Worm (Caenorhabditis elegans) whole organism, L4/young adult: Measurements from ENCODE around the gene Y49F6A.11.
A peak's percentile ranks its signal among the peaks of the same experiment; 100 is the strongest.

Experiments used
- W03F9.2 ChIP-seq: fragments of 150-350 bp; optimal IDR thresholded peaks from 2 replicates; lab custom pipeline; 2014; ENCODE audit warnings: missing biosample characterization, missing genetic modification characterization
- dao-5 ChIP-seq: sonication (generic microtip); optimal IDR thresholded peaks from 2 replicates; lab custom pipeline; 2016; ENCODE audit warnings: missing genotype, missing genetic modification characterization, moderate library complexity, missing compliant biosample characterization
- him-1 ChIP-seq: sonication (generic microtip); optimal IDR thresholded peaks from 2 replicates; lab custom pipeline; 2016; ENCODE audit warnings: missing genotype, missing genetic modification reagents, missing genetic modification characterization, missing compliant biosample characterization

The Y49F6A.11 gene

ce11 chrII:3595339-3595738 is 3.3 kb downstream of the Y49F6A.11 start, which contains the start of gene Y49F6A.12:
Y49F6A.12 (plus strand) TSS chrII:3595639.
- TF ChIP-seq him-1 (tag; lab: Kevin White, UChicago) (no peak), dao-5 (tag; lab: Kevin White, UChicago) (no peak), W03F9.2 (no peak)

DNA sequence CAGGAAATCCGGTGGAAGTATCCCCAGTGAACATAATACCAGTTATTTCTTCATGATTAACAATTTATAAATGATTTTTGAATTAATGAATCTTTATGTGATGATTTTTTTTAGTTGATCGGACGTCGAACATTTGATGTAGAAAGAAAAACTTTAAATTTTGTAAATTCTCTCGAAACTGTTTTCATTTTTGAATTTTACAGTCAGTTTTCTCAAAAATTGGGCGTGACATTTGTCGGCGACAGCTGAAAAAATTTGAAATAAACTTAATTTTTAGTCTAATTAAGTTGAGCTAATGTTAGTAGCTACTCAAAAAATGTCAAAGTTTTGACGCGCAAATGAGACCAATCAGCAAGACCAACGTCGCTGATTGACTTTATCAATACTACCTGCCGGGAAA is 15.2 kb downstream of the Y49F6A.11 start, which contains the start of gene srh-60:
srh-60 (plus strand) TSS at position 301 of the 400 bp plus-strand sequence.
- TF ChIP-seq W03F9.2 (no peak), dao-5 (tag; lab: Kevin White, UChicago) (no peak), him-1 (tag; lab: Kevin White, UChicago) (no peak)

ce11 chrII:3581752-3582151 is 16.9 kb downstream of the Y49F6A.11 start, which contains the start of gene srh-59:
srh-59 (plus strand) TSS chrII:3582052.
- TF ChIP-seq him-1 (tag; lab: Kevin White, UChicago): no peak
- no peak for TF ChIP-seq dao-5 (tag; lab: Kevin White, UChicago)
- no peak for TF ChIP-seq W03F9.2

ce11 chrII:3579767-3580166 is 18.9 kb downstream of the Y49F6A.11 start, which contains the start of gene clec-134:
clec-134 (plus strand) TSS chrII:3580067.
- TF ChIP-seq him-1 (tag; lab: Kevin White, UChicago) (no peak), dao-5 (tag; lab: Kevin White, UChicago) (no peak), W03F9.2 (no peak)

DNA sequence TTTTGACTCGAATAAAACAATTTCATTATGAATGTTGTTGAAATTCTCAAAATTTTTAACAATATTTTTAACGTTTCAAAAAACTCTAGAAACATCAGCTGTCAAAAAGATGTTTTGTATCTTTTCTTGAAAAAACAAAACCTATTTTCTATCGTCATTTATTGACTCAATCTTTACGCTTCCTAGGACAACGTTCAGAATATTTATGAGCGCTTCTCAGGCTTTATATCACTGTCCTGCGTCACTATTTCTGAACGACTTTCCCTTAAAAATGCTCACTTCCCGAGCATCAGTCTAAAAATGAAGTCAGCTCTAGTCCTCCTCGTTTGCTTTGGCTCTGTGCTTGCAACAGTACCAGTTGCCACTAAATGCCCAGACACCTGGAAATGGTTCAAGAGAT is 20.5 kb downstream of the Y49F6A.11 start, which contains the start of gene clec-133:
clec-133 (plus strand) TSS at position 301 of the 400 bp plus-strand sequence.
- TF ChIP-seq dao-5 (tag; lab: Kevin White, UChicago) (no peak), W03F9.2 (no peak)

DNA sequence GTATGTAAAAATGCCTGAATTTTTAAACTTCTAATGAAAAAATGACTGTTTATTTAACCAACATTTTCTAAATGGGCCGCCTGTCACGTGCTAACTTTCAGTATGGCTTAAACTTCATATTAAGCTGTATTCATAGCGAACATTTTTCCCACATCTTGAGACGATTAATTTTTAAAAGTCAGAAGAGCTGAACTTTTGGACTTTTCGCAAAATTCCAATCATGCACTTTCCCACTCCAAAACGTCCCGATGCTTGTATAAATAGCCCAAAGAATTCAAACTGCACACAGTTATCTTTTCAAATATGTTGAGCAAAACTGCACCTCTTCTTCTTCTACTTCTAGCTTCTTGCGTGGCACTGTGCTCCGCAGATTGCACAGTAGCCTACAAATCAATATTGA is 21.9 kb downstream of the Y49F6A.11 start, which contains the start of gene clec-132:
clec-132 (plus strand) TSS at position 301 of the 400 bp plus-strand sequence.
- no peak for TF ChIP-seq dao-5 (tag; lab: Kevin White, UChicago)
- TF ChIP-seq W03F9.2: no peak
- no peak for TF ChIP-seq him-1 (tag; lab: Kevin White, UChicago)

- TF ChIP-seq him-1 (tag; lab: Kevin White, UChicago) (no peak), dao-5 (tag; lab: Kevin White, UChicago) (no peak), W03F9.2 (no peak)
Measured at ce11 chrII:3573255-3573654, 25.4 kb downstream of the Y49F6A.11 start, which contains the start of gene clec-130. clec-130 (plus strand) TSS chrII:3573555.

- no peak for TF ChIP-seq W03F9.2
- TF ChIP-seq dao-5 (tag; lab: Kevin White, UChicago): no peak
- TF ChIP-seq him-1 (tag; lab: Kevin White, UChicago): no peak
Measured at ce11 chrII:3570927-3571538, 27.6 kb downstream of the Y49F6A.11 start, which contains the start of the genes clec-128 and clec-129. clec-128 (minus strand) TSS chrII:3571027. clec-129 (plus strand) TSS chrII:3571488.

DNA sequence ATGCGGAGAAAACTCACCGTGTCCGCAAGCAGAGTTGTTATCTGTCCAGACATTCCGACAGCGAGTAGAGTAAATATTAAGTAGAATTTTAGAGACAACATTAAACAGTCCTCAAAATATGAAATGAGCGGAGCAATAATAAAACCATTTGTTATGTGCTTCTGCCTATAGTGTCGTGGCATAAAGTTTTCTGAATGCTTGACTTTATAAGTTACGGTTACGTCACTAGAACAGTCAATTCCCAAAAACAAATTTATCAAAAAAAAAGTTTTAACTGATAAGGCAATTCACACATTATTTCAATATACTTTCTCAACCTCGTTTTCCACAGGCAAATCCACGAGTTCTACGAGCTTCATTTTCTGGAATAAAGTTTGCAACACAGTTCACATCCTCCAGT is 29.5 kb downstream of the Y49F6A.11 start, which contains the start of gene clec-127:
clec-127 (minus strand) TSS at position 101 of the 400 bp plus-strand sequence.
- TF ChIP-seq him-1 (tag; lab: Kevin White, UChicago) (no peak), W03F9.2 (no peak), dao-5 (tag; lab: Kevin White, UChicago) (no peak)

- peak; percentile 18 for TF ChIP-seq dao-5 (tag; lab: Kevin White, UChicago)
Measured at ce11 chrII:3567576-3567975, 31.0 kb downstream of the Y49F6A.11 start.

DNA sequence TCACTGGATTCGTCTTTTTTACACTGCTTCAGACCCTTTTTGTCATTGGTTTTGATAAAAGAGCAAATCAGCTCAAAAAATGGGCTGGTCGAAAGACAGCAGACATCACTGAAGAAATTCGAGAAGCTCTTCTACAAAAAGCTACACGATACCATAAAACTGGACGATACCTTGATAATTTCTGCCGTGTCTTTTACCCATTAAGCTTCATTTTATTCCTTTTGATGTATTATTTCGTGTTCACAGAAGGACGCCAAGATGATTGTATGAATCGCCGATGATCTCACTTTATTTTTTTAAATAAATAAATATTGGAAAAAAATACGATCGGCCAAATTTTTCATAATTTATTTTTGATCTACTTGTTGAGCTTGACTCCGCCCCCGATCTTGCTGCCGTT is 31.6 kb downstream of the Y49F6A.11 start:
- no peak for TF ChIP-seq dao-5 (tag; lab: Kevin White, UChicago)
- TF ChIP-seq W03F9.2: no peak
- TF ChIP-seq him-1 (tag; lab: Kevin White, UChicago): no peak

ce11 chrII:3562419-3562818 is 36.2 kb downstream of the Y49F6A.11 start, which contains the start of gene W10G11.3:
W10G11.3 (minus strand) TSS chrII:3562519.
- TF ChIP-seq him-1 (tag; lab: Kevin White, UChicago) (no peak), dao-5 (tag; lab: Kevin White, UChicago) (no peak), W03F9.2 (no peak)

ce11 chrII:3561561-3561960 is 37.1 kb downstream of the Y49F6A.11 start, which contains the start of gene W10G11.2:
W10G11.2 (minus strand) TSS chrII:3561661.
- TF ChIP-seq him-1 (tag; lab: Kevin White, UChicago): no peak
- no peak for TF ChIP-seq dao-5 (tag; lab: Kevin White, UChicago)
- TF ChIP-seq W03F9.2: no peak

DNA sequence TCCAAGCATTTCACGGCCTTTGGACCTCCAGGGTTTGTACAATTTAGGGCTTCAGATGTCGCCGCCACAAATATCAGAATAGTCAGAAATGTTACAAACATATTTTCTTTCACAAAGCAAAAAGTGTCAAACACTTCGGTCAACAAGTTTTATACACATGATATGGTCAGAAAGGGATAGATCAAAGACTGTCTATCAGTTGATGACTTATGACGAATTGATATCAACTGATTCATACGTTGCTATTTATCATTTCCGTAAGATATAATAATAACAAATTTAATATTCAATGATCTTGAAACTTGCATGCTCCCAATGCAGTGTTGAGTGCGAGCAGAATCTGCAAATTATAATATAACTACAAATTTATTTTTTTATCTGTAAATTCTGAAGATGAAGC is 38.0 kb downstream of the Y49F6A.11 start, which contains the start of gene W10G11.1:
W10G11.1 (minus strand) TSS at position 101 of the 400 bp plus-strand sequence.
- no peak for TF ChIP-seq W03F9.2
- no peak for TF ChIP-seq him-1 (tag; lab: Kevin White, UChicago)
- TF ChIP-seq dao-5 (tag; lab: Kevin White, UChicago): no peak
